Worm (Caenorhabditis elegans) whole organism, L4 larva: Measurements from ENCODE around the gene C28C12.12.
A peak's percentile ranks its signal among the peaks of the same experiment; 100 is the strongest.

Experiments used
- D1046.2 ChIP-seq: fragments of 200-800 bp; sonication (Bioruptor generic); IDR thresholded peaks from 2 replicates; pipeline ENCODE4 v1.3.6; 2022; ENCODE audit warnings: missing genetic modification characterization, missing compliant biosample characterization
- F26F4.8 ChIP-seq: fragments of 200-800 bp; sonication (Bioruptor generic); conservative IDR thresholded peaks from 2 replicates; pipeline ENCODE4 v1.3.6; 2022; ENCODE audit warnings: missing genetic modification characterization, missing compliant biosample characterization
- R02D3.7 ChIP-seq: fragments of 150-350 bp; sonication (generic microtip); optimal IDR thresholded peaks from 3 replicates; lab custom pipeline; 2014; ENCODE audit warnings: missing biosample characterization, missing genetic modification characterization
- ceh-20 ChIP-seq: fragments of 200-800 bp; sonication (Bioruptor generic); IDR thresholded peaks from 2 replicates; pipeline ENCODE4 v1.3.6; 2022; ENCODE audit warnings: missing genetic modification reagents, missing genetic modification characterization, missing compliant biosample characterization
- ceh-44 ChIP-seq: fragments of 200-800 bp; sonication (Bioruptor generic); IDR thresholded peaks from 2 replicates; pipeline ENCODE4 v1.3.6; 2022; ENCODE audit warnings: missing genetic modification reagents, missing genetic modification characterization, missing compliant biosample characterization
- ceh-82 ChIP-seq: sonication (generic microtip); optimal IDR thresholded peaks from 2 replicates; lab custom pipeline; 2017; ENCODE audit warnings: missing biosample characterization, missing genetic modification characterization
- daf-12 ChIP-seq: fragments of 150-350 bp; optimal IDR thresholded peaks from 2 replicates; lab custom pipeline; 2014; ENCODE audit warnings: missing biosample characterization, missing genetic modification reagents, missing genetic modification characterization
- daf-16 ChIP-seq, 3 experiments: sonication (generic microtip); optimal IDR thresholded peaks; 2 replicates each; lab custom pipeline; 2016 to 2017; ENCODE audit warnings: missing genetic modification characterization in 3 of 3, missing genetic modification reagents in 3 of 3, mild to moderate bottlenecking in 2 of 3, missing compliant biosample characterization in 2 of 3, missing biosample characterization in 1 of 3, moderate library complexity in 1 of 3
- dmd-8 ChIP-seq: fragments of 200-800 bp; sonication (Bioruptor generic); IDR thresholded peaks from 2 replicates; pipeline ENCODE4 v1.3.6; 2022; ENCODE audit warnings: missing genetic modification characterization, missing compliant biosample characterization
- duxl-1 ChIP-seq: sonication (generic microtip); optimal IDR thresholded peaks from 2 replicates; lab custom pipeline; 2016; ENCODE audit warnings: mild to moderate bottlenecking, missing genetic modification characterization, moderate library complexity, missing compliant biosample characterization; ENCODE audit not compliant: poor library complexity
- fkh-10 ChIP-seq: fragments of 150-350 bp; optimal IDR thresholded peaks from 2 replicates; lab custom pipeline; 2014; ENCODE audit warnings: missing biosample characterization, missing genetic modification reagents, missing genetic modification characterization
- fos-1 ChIP-seq: fragments of 150-350 bp; optimal IDR thresholded peaks from 2 replicates; lab custom pipeline; 2014; ENCODE audit warnings: missing biosample characterization, missing genetic modification characterization
- gei-8 ChIP-seq: fragments of 200-800 bp; sonication (Bioruptor generic); optimal IDR thresholded peaks from 2 replicates; lab custom pipeline; 2018; ENCODE audit warnings: mild to moderate bottlenecking, missing genetic modification characterization, missing compliant biosample characterization
- hif-1 ChIP-seq, 2 experiments: sonication (generic microtip); optimal IDR thresholded peaks; 2 replicates each; lab custom pipeline; 2016 to 2017; ENCODE audit warnings: missing compliant biosample characterization in 2 of 2, missing genetic modification characterization in 2 of 2, missing genetic modification reagents in 2 of 2, missing genotype in 2 of 2, mild to moderate bottlenecking in 1 of 2
- hlh-11 ChIP-seq: fragments of 200-800 bp; sonication (Bioruptor generic); optimal IDR thresholded peaks from 2 replicates; lab custom pipeline; 2018; ENCODE audit warnings: mild to moderate bottlenecking, missing genetic modification characterization, missing compliant biosample characterization
- lin-1 ChIP-seq: fragments of 200-800 bp; sonication (Bioruptor generic); IDR thresholded peaks from 2 replicates; pipeline ENCODE4 v1.3.6; 2022; ENCODE audit warnings: missing genetic modification reagents, missing genetic modification characterization, missing compliant biosample characterization
- lin-13 ChIP-seq: fragments of 150-350 bp; optimal IDR thresholded peaks from 2 replicates; lab custom pipeline; 2014; ENCODE audit warnings: missing biosample characterization, missing genetic modification reagents, missing genetic modification characterization
- lin-29 ChIP-seq: fragments of 200-800 bp; sonication (Bioruptor generic); IDR thresholded peaks from 2 replicates; pipeline ENCODE4 v1.3.6; 2022; ENCODE audit warnings: missing genetic modification reagents, missing genetic modification characterization, missing compliant biosample characterization
- lin-38 ChIP-seq: fragments of 200-800 bp; sonication (Bioruptor generic); IDR thresholded peaks from 2 replicates; pipeline ENCODE4 v1.3.6; 2022; ENCODE audit warnings: missing genetic modification reagents, missing genetic modification characterization, missing compliant biosample characterization
- lsy-2 ChIP-seq, 2 experiments: fragments of 150-350 bp in 1 of 2; sonication (generic microtip) in 1 of 2; optimal IDR thresholded peaks; 2 replicates each; lab custom pipeline; 2014 to 2017; ENCODE audit warnings: missing biosample characterization in 2 of 2, missing genetic modification characterization in 2 of 2
- madf-5 ChIP-seq, 2 experiments: fragments of 200-800 bp; sonication (Bioruptor generic); IDR thresholded peaks; 2 replicates each; pipeline ENCODE4 v1.3.6; 2022; ENCODE audit warnings: missing compliant biosample characterization in 2 of 2, missing genetic modification characterization in 2 of 2
- mep-1 ChIP-seq: fragments of 150-350 bp; sonication (generic microtip); optimal IDR thresholded peaks from 3 replicates; lab custom pipeline; 2014; ENCODE audit warnings: missing biosample characterization, missing genetic modification characterization
- mxl-2 ChIP-seq: fragments of 200-800 bp; sonication (Bioruptor generic); conservative IDR thresholded peaks from 2 replicates; pipeline ENCODE4 v1.3.6; 2022; ENCODE audit warnings: missing genetic modification reagents, missing genetic modification characterization, missing compliant biosample characterization
- mxl-3 ChIP-seq: fragments of 200-800 bp; sonication (Bioruptor generic); optimal IDR thresholded peaks from 2 replicates; lab custom pipeline; 2018; ENCODE audit warnings: mild to moderate bottlenecking, missing genetic modification characterization, missing compliant biosample characterization
- nhr-11 ChIP-seq: fragments of 150-350 bp; optimal IDR thresholded peaks from 2 replicates; lab custom pipeline; 2014; ENCODE audit warnings: missing biosample characterization, missing genetic modification characterization
- nhr-25 ChIP-seq: sonication (generic microtip); optimal IDR thresholded peaks from 2 replicates; lab custom pipeline; 2017; ENCODE audit warnings: missing genetic modification characterization, mild to moderate bottlenecking, missing compliant biosample characterization, antibody characterized with exemption, moderate library complexity, borderline replicate concordance; ENCODE audit not compliant: insufficient read depth
- nhr-28 ChIP-seq: fragments of 150-350 bp; optimal IDR thresholded peaks from 2 replicates; lab custom pipeline; 2014; ENCODE audit warnings: missing biosample characterization, missing genetic modification characterization
- nhr-41 ChIP-seq: fragments of 200-800 bp; sonication (Bioruptor generic); IDR thresholded peaks from 2 replicates; pipeline ENCODE4 v1.3.6; 2022; ENCODE audit warnings: missing genetic modification reagents, missing genetic modification characterization, missing compliant biosample characterization
- nhr-48 ChIP-seq: sonication (generic microtip); optimal IDR thresholded peaks from 2 replicates; lab custom pipeline; 2016; ENCODE audit warnings: mild to moderate bottlenecking, missing genetic modification characterization, missing compliant biosample characterization
- saeg-2 ChIP-seq: fragments of 200-800 bp; sonication (Bioruptor generic); IDR thresholded peaks from 2 replicates; pipeline ENCODE4 v1.3.6; 2022; ENCODE audit warnings: missing genetic modification reagents, missing genetic modification characterization, missing compliant biosample characterization
- sdz-12 ChIP-seq: fragments of 200-800 bp; sonication (Bioruptor generic); optimal IDR thresholded peaks from 2 replicates; lab custom pipeline; 2018; ENCODE audit warnings: mild to moderate bottlenecking, missing genetic modification characterization, missing compliant biosample characterization
- skn-1 ChIP-seq: fragments of 150-350 bp; optimal IDR thresholded peaks from 2 replicates; lab custom pipeline; 2014; ENCODE audit warnings: missing biosample characterization, missing genetic modification characterization
- spr-1 ChIP-seq: sonication (generic microtip); optimal IDR thresholded peaks from 2 replicates; lab custom pipeline; 2016; ENCODE audit warnings: mild to moderate bottlenecking, missing genetic modification characterization, missing compliant biosample characterization
- tag-97 ChIP-seq: fragments of 200-800 bp; sonication (Bioruptor generic); IDR thresholded peaks from 2 replicates; pipeline ENCODE4 v1.3.6; 2022; ENCODE audit warnings: missing genetic modification characterization, missing compliant biosample characterization
- tra-1 ChIP-seq: fragments of 200-800 bp; sonication (Bioruptor generic); IDR thresholded peaks from 2 replicates; pipeline ENCODE4 v1.3.6; 2022; ENCODE audit warnings: missing genetic modification reagents, missing genetic modification characterization, missing compliant biosample characterization
- unc-130 ChIP-seq: sonication (generic microtip); optimal IDR thresholded peaks from 2 replicates; lab custom pipeline; 2016; ENCODE audit warnings: missing genetic modification reagents, missing genetic modification characterization, missing compliant biosample characterization
- unc-62 ChIP-seq, 3 experiments: fragments of 150-350 bp in 1 of 3; sonication (generic microtip); optimal IDR thresholded peaks in 2 of 3; peaks in 1 of 3; 1 replicate in 1 of 3; 2 replicates in 2 of 3; lab custom pipeline; 2014 to 2017; ENCODE audit warnings: missing biosample characterization in 3 of 3, missing genetic modification characterization in 3 of 3, missing genetic modification reagents in 3 of 3, missing genotype in 1 of 3
- vab-7 ChIP-seq: fragments of 200-800 bp; sonication (Bioruptor generic); IDR thresholded peaks from 2 replicates; pipeline ENCODE4 v1.3.6; 2022; ENCODE audit warnings: missing genetic modification reagents, missing genetic modification characterization, missing compliant biosample characterization
- zfp-2 ChIP-seq: sonication (generic microtip); optimal IDR thresholded peaks from 2 replicates; lab custom pipeline; 2016; ENCODE audit warnings: mild to moderate bottlenecking, missing genetic modification characterization, missing compliant biosample characterization
- zip-11 ChIP-seq: fragments of 200-800 bp; sonication (Bioruptor generic); IDR thresholded peaks from 2 replicates; pipeline ENCODE4 v1.3.6; 2022; ENCODE audit warnings: missing genetic modification characterization, missing compliant biosample characterization

The C28C12.12 gene

DNA sequence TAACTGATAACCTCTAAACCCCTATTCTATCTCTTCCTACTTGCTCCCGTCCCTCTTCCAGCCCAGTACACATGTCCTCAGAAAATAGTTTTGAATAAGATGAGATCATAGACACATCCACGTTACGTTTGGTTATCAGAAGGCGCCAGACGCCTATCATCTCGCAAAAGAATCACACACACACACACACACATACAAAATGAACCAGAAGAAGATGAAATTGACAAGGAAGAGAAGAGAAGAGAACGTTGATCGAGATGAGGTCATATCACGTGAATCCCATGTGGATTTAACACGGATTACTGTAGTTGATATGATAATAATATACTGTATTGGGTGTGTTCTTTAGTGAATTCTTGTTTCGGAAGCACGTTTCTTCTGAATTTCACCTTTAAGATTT lies 29.9 kb upstream of the C28C12.12 start (continued):
- no peak for TF ChIP-seq sdz-12 (GFP tag; lab: Kevin White, UChicago)
- TF ChIP-seq lsy-2 (tag; optimal IDR thresholded peaks at IDR 0.05; lab: Kevin White, UChicago), result peak; percentile 18 to 84
- no peak for TF ChIP-seq tag-97 (GFP tag; lab: Robert Waterston, UW)
- no peak for TF ChIP-seq unc-130 (GFP tag; lab: Kevin White, UChicago)
- no peak for TF ChIP-seq daf-12 (tag; lab: Kevin White, UChicago)
- TF ChIP-seq lin-13 (GFP tag; lab: Kevin White, UChicago), result no peak
- no peak for TF ChIP-seq lin-38 (GFP tag; lab: Robert Waterston, UW)
- TF ChIP-seq lin-29, result no peak
- TF ChIP-seq vab-7 (GFP tag; lab: Robert Waterston, UW), result no peak
- TF ChIP-seq mep-1 (tag; lab: Kevin White, UChicago), result no peak
- TF ChIP-seq skn-1 (tag; lab: Kevin White, UChicago), result no peak
- TF ChIP-seq tra-1 (GFP tag; lab: Robert Waterston, UW), result no peak
- TF ChIP-seq spr-1 (tag; lab: Kevin White, UChicago), result no peak
- no peak for TF ChIP-seq lin-1
- TF ChIP-seq D1046.2 (GFP tag; lab: Robert Waterston, UW), result no peak
- peak; percentile 77 for TF ChIP-seq nhr-28
- TF ChIP-seq F26F4.8 (GFP tag; lab: Robert Waterston, UW), result no peak
- peak; percentile 44 for TF ChIP-seq gei-8 (GFP tag; lab: Kevin White, UChicago)
- TF ChIP-seq nhr-41, result no peak
- no peak for TF ChIP-seq madf-5 (GFP tag; IDR thresholded peaks at IDR 0.05; lab: Robert Waterston, UW)
- TF ChIP-seq zfp-2 (tag; lab: Kevin White, UChicago), result no peak
- TF ChIP-seq R02D3.7 (tag; lab: Kevin White, UChicago), result no peak
- TF ChIP-seq fos-1 (tag; lab: Kevin White, UChicago), result no peak
- no peak for TF ChIP-seq ceh-82
- TF ChIP-seq mxl-2, result peak; percentile 94
- no peak for TF ChIP-seq duxl-1
- TF ChIP-seq nhr-25, result no peak
- TF ChIP-seq ceh-44 (GFP tag; lab: Robert Waterston, UW), result no peak
- TF ChIP-seq hlh-11, result peak; percentile 90
- TF ChIP-seq daf-16 (GFP tag; optimal IDR thresholded peaks at IDR 0.05; lab: Kevin White, UChicago), result peak in 1 of 2 experiments; percentile 92
- peak; percentile 42 for TF ChIP-seq daf-16 (tag; optimal IDR thresholded peaks at IDR 0.05; lab: Kevin White, UChicago)
- peak; percentile 94 for TF ChIP-seq nhr-11 (tag; lab: Kevin White, UChicago)
- TF ChIP-seq mxl-3 (GFP tag; lab: Kevin White, UChicago), result peak; percentile 70
- no peak for TF ChIP-seq zip-11 (GFP tag; lab: Robert Waterston, UW)
- TF ChIP-seq saeg-2 (GFP tag; lab: Robert Waterston, UW), result no peak
- TF ChIP-seq, all 104 proteins: peak for 17

DNA sequence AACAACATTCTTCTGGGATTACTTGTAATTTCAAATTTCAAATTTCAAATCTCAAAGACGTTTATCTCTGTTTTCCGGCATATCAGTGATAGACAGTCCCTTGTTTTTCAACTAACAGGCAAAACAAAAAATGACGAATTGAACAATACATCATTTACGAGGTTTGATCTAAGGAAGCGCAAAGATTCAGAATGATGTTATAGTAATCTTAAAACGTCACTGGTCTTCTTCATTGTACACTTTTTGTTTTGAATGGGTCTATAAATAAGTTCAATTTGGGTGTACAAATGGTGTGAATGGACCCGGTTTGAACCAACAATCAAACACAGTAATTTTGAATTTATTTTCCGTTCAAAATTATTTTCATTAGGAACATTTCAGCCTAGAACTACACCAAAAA lies 27.8 kb upstream of the C28C12.12 start:
- TF ChIP-seq unc-62 (GFP tag; optimal IDR thresholded peaks at IDR 0.05 in 1 of 2; lab: Kevin White, UChicago), result peak in 1 of 2 experiments; percentile 96
- no peak for TF ChIP-seq unc-62 (tag; optimal IDR thresholded peaks at IDR 0.05; lab: Kevin White, UChicago)
- TF ChIP-seq fkh-10 (GFP tag; lab: Kevin White, UChicago), result no peak

DNA sequence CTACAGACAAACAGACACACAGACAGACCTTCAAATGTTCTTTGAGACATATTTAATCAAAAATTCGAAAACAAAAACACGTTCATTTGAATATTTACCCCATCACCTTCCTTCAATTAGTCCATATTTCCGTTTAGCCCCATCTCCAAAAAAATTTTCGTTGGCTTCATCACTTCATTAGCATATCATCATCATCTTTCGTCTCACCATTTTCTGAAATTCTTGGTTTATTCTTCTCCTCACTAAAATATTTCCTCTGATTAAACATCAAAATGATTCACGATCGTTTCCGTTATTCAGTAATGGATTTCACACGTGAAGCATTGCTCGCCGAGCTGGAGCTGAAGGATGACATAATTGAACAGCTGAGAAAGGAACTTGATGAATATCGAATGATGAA lies 24.4 kb upstream of the C28C12.12 start, which contains the start of gene pkg-2:
Gene pkg-2 (plus strand): TSS at position 301 of the 400 bp plus-strand sequence.
- TF ChIP-seq ceh-20 (GFP tag; lab: Robert Waterston, UW) (no peak), dmd-8 (GFP tag; lab: Robert Waterston, UW) (no peak), R02D3.7 (tag; lab: Kevin White, UChicago) (no peak), nhr-48 (no peak), hif-1 (tag; optimal IDR thresholded peaks at IDR 0.05; lab: Kevin White, UChicago) (no peak), saeg-2 (GFP tag; lab: Robert Waterston, UW) (no peak), F26F4.8 (GFP tag; lab: Robert Waterston, UW) (no peak), lsy-2 (tag; optimal IDR thresholded peaks at IDR 0.05; lab: Kevin White, UChicago) (no peak), mxl-2 (no peak)
